Fruit fly (Drosophila melanogaster): ENCODE results near the gene BoYb.

dm6 chr3L:22853412-22853811, 48.3 kb upstream of the BoYb start, which contains the start of gene CG32462:
- TF ChIP-seq fd96Ca (GFP tag; IDR thresholded peaks at IDR 0.05) = no peak
- no peak for TF ChIP-seq CG34367 (tag; optimal IDR thresholded peaks at IDR 0.05)
- TF ChIP-seq CG10348 (GFP tag; IDR thresholded peaks at IDR 0.05) = no peak
- TF ChIP-seq CG13204 (GFP tag; optimal IDR thresholded peaks at IDR 0.05) = no peak
- TF ChIP-seq CG4496 (GFP tag; IDR thresholded peaks at IDR 0.05) = no peak
- no peak for TF ChIP-seq D1 (tag; optimal IDR thresholded peaks at IDR 0.05)
- no peak for TF ChIP-seq CG8301 (tag; optimal IDR thresholded peaks at IDR 0.05)
- no peak for TF ChIP-seq CG9948 (tag; optimal IDR thresholded peaks at IDR 0.05)

Measured in whole organism, pupa.